Worm (Caenorhabditis elegans) whole organism, midembryonic: Measurements from ENCODE around the gene his-71.
A peak's percentile ranks its signal among the peaks of the same experiment; 100 is the strongest.

Source experiments
- T22C8.4 ChIP-seq: fragments of 200-800 bp; sonication (Bioruptor generic); IDR thresholded peaks from 2 replicates; pipeline ENCODE4 v1.3.6; 2022; ENCODE audit warnings: missing genetic modification characterization, missing compliant biosample characterization
- cog-1 ChIP-seq: sonication (generic microtip); optimal IDR thresholded peaks from 2 replicates; lab custom pipeline; 2016; ENCODE audit warnings: missing genetic modification characterization, missing compliant biosample characterization
- flt-1 ChIP-seq: fragments of 200-800 bp; sonication (Bioruptor generic); IDR thresholded peaks from 2 replicates; pipeline ENCODE4 v1.3.6; 2022; ENCODE audit warnings: missing genetic modification characterization, missing compliant biosample characterization
- klf-2 ChIP-seq: fragments of 200-800 bp; sonication (Bioruptor generic); conservative IDR thresholded peaks from 2 replicates; pipeline ENCODE4 v1.3.6; 2022; ENCODE audit warnings: missing genetic modification reagents, missing genetic modification characterization, missing compliant biosample characterization
- med-1 ChIP-seq: sonication (generic microtip); optimal IDR thresholded peaks from 2 replicates; lab custom pipeline; 2017; ENCODE audit warnings: missing genetic modification characterization, mild to moderate bottlenecking, missing compliant biosample characterization, antibody characterized with exemption, missing genetic modification reagents; ENCODE audit not compliant: insufficient read depth
- ref-1 ChIP-seq: fragments of 200-800 bp; sonication (Bioruptor generic); conservative IDR thresholded peaks from 2 replicates; pipeline ENCODE4 v1.3.6; 2022; ENCODE audit warnings: missing genetic modification reagents, missing genetic modification characterization, missing compliant biosample characterization
- tab-1 ChIP-seq: fragments of 200-800 bp; sonication (Bioruptor generic); IDR thresholded peaks from 2 replicates; pipeline ENCODE4 v1.3.6; 2022; ENCODE audit warnings: missing genetic modification characterization, missing compliant biosample characterization
- ztf-23 ChIP-seq: fragments of 200-800 bp; sonication (Bioruptor generic); IDR thresholded peaks from 2 replicates; pipeline ENCODE4 v1.3.6; 2022; ENCODE audit warnings: missing genetic modification reagents, missing genetic modification characterization, missing compliant biosample characterization
- ztf-29 ChIP-seq: fragments of 200-800 bp; sonication (Bioruptor generic); IDR thresholded peaks from 2 replicates; pipeline ENCODE4 v1.3.6; 2022; ENCODE audit warnings: missing genetic modification reagents, missing genetic modification characterization, missing compliant biosample characterization

Gene his-71

DNA sequence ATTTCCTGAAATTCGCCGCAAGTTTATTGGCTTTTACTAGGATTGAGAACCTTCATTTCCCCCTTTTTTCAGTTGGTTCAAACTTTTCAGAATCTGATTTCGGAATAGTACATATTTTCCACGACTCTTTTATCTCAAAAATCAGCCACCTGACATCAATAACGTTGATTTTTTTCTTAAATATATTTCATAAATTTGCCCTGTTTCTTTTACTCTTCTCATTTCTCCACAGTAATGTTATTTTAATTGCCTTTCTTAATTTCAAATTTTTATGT, 28.9 kb downstream of the his-71 start:
- TF ChIP-seq ref-1 (GFP tag; lab: Robert Waterston, UW) (no peak), cog-1 (tag; lab: Kevin White, UChicago) (no peak), T22C8.4 (no peak), flt-1 (GFP tag; lab: Robert Waterston, UW) (no peak), tab-1 (no peak), ztf-23 (no peak), klf-2 (GFP tag; lab: Robert Waterston, UW) (no peak), ztf-29 (GFP tag; lab: Robert Waterston, UW) (no peak), med-1 (GFP tag; lab: Kevin White, UChicago) (no peak)

ce11 chrX:7952226-7953062, 29.4 kb downstream of the his-71 start:
- TF ChIP-seq ztf-29 (GFP tag; lab: Robert Waterston, UW) (no peak), tab-1 (no peak), ref-1 (GFP tag; lab: Robert Waterston, UW) (no peak), cog-1 (tag; lab: Kevin White, UChicago) (no peak), med-1 (GFP tag; lab: Kevin White, UChicago) (no peak), T22C8.4 (no peak), klf-2 (GFP tag; lab: Robert Waterston, UW) (no peak), flt-1 (GFP tag; lab: Robert Waterston, UW) (no peak)

- peak; percentile 77 for TF ChIP-seq cog-1 (tag; lab: Kevin White, UChicago)
- TF ChIP-seq ref-1 (GFP tag; lab: Robert Waterston, UW): no peak
- 0 out of 2 replicates have a peak, but pooled peaks have one; percentile 55 for TF ChIP-seq flt-1 (GFP tag; lab: Robert Waterston, UW)
- TF ChIP-seq klf-2 (GFP tag; lab: Robert Waterston, UW): no peak
- TF ChIP-seq ztf-23: peak; percentile 45; the same call in 1 of the 2 replicates
- no peak for TF ChIP-seq ztf-29 (GFP tag; lab: Robert Waterston, UW)
- TF ChIP-seq med-1 (GFP tag; lab: Kevin White, UChicago): no peak
- TF ChIP-seq tab-1: no peak
- TF ChIP-seq T22C8.4: peak; percentile 26; the same call in 1 of the 2 replicates
These were observed 30.3 kb downstream of the his-71 start for ce11 chrX:7951578-7951977.

DNA sequence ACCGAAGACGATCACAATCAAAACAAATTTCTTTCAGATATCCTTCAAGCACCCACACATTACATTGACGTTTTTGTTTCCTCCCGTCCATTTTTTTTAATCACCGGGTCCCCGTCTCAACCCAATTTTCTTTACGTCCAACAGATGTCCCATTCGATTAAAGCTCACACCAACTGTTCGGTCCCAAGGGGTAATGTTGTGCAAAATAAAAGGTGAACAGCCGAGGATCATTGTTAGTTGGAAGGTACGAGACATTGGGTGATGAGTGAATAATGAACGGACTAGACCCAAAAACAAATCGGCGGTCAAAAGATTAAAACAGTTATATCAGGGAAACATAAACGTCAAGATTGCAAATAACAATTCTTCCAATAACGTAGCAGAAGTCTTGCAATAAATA, 36.4 kb downstream of the his-71 start:
- no peak for TF ChIP-seq tab-1

ce11 chrX:7944999-7945398, 36.9 kb downstream of the his-71 start, which contains the start of gene tnt-3:
tnt-3 (minus strand) TSS chrX:7945099.
- no peak for TF ChIP-seq tab-1
- no peak for TF ChIP-seq flt-1 (GFP tag; lab: Robert Waterston, UW)
- TF ChIP-seq cog-1 (tag; lab: Kevin White, UChicago): no peak
- no peak for TF ChIP-seq klf-2 (GFP tag; lab: Robert Waterston, UW)
- TF ChIP-seq ztf-29 (GFP tag; lab: Robert Waterston, UW): no peak

DNA sequence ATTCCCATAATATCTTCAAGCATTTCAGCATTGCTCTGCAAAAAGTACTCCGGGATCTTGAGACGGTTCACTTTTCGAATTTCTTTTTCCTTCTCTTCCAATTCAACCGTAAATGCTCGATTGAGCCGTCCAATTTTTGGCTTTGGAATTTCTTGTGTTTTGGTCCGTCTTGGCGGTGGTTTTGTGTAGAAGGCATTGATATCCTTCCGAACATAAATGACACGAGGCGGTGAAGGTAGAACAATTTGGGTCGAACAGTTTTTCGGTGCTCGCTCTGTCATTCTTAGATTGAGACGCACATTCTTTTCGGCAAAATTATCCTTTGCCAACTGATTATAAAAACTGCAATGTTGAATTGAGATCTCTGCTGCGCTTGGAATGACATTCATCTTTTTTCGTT, 39.2 kb downstream of the his-71 start:
- TF ChIP-seq T22C8.4: no peak
- TF ChIP-seq flt-1 (GFP tag; lab: Robert Waterston, UW): no peak
- no peak for TF ChIP-seq med-1 (GFP tag; lab: Kevin White, UChicago)
- TF ChIP-seq tab-1: no peak
- no peak for TF ChIP-seq klf-2 (GFP tag; lab: Robert Waterston, UW)
- no peak for TF ChIP-seq ztf-23
- TF ChIP-seq ztf-29 (GFP tag; lab: Robert Waterston, UW): no peak
- no peak for TF ChIP-seq ref-1 (GFP tag; lab: Robert Waterston, UW)
- no peak for TF ChIP-seq cog-1 (tag; lab: Kevin White, UChicago)

ce11 chrX:7932453-7932852, 49.4 kb downstream of the his-71 start:
- no peak for TF ChIP-seq flt-1 (GFP tag; lab: Robert Waterston, UW)
- no peak for TF ChIP-seq ztf-29 (GFP tag; lab: Robert Waterston, UW)
- TF ChIP-seq cog-1 (tag; lab: Kevin White, UChicago): no peak
- TF ChIP-seq ref-1 (GFP tag; lab: Robert Waterston, UW): no peak
- no peak for TF ChIP-seq tab-1
- TF ChIP-seq klf-2 (GFP tag; lab: Robert Waterston, UW): no peak
- no peak for TF ChIP-seq med-1 (GFP tag; lab: Kevin White, UChicago)
- no peak for TF ChIP-seq T22C8.4
- TF ChIP-seq ztf-23: no peak
